Fruit fly (Drosophila melanogaster) whole organism, embryonic: Measurements from ENCODE around the gene hd.

Source experiments
- Aef1 ChIP-seq: fragments of 200-800 bp; sonication (Bioruptor generic); IDR thresholded peaks from 3 replicates; pipeline ENCODE4 v1.3.6; 2022; ENCODE audit warnings: missing biosample characterization, missing genetic modification characterization
- Asciz ChIP-seq: fragments of 200-800 bp; sonication (Bioruptor generic); optimal IDR thresholded peaks from 2 replicates; lab custom pipeline; 2017; ENCODE audit warnings: missing biosample characterization, mild to moderate bottlenecking, missing genetic modification characterization, missing genetic modification reagents
- Bgb ChIP-seq: fragments of 200-800 bp; sonication (Bioruptor generic); IDR thresholded peaks from 2 replicates; pipeline ENCODE4 v1.3.6; 2022; ENCODE audit warnings: missing biosample characterization, missing genetic modification characterization; ENCODE audit not compliant: partially characterized antibody
- CG10209 ChIP-seq: fragments of 200-800 bp; sonication (Bioruptor generic); optimal IDR thresholded peaks from 3 replicates; lab custom pipeline; 2017; ENCODE audit warnings: missing biosample characterization, mild to moderate bottlenecking, missing genetic modification characterization, missing genetic modification reagents
- CG10565 ChIP-seq: fragments of 200-800 bp; sonication (Bioruptor generic); optimal IDR thresholded peaks from 3 replicates; lab custom pipeline; 2016; ENCODE audit warnings: missing biosample characterization, mild to moderate bottlenecking, missing genetic modification characterization
- CG12104 ChIP-seq: fragments of 200-800 bp; sonication (Bioruptor generic); optimal IDR thresholded peaks from 3 replicates; lab custom pipeline; 2016; ENCODE audit warnings: missing biosample characterization, missing genetic modification characterization
- CG14050 ChIP-seq: fragments of 200-800 bp; sonication (Bioruptor generic); IDR thresholded peaks from 3 replicates; pipeline ENCODE4 v1.3.6; 2022; ENCODE audit warnings: missing biosample characterization, missing genetic modification characterization
- CG14667 ChIP-seq: fragments of 200-800 bp; sonication (Bioruptor generic); IDR thresholded peaks from 2 replicates; pipeline ENCODE4 v1.3.6; 2022; ENCODE audit warnings: missing biosample characterization, missing genetic modification characterization
- CG15011 ChIP-seq: fragments of 200-800 bp; sonication (Bioruptor generic); optimal IDR thresholded peaks from 3 replicates; lab custom pipeline; 2018; ENCODE audit warnings: missing biosample characterization, mild to moderate bottlenecking, missing genetic modification characterization
- CG17385 ChIP-seq: fragments of 200-800 bp; sonication (Bioruptor generic); optimal IDR thresholded peaks from 3 replicates; lab custom pipeline; 2018; ENCODE audit warnings: missing biosample characterization, mild to moderate bottlenecking, missing genetic modification characterization
- CG17912 ChIP-seq: fragments of 200-800 bp; sonication (Bioruptor generic); optimal IDR thresholded peaks from 2 replicates; lab custom pipeline; 2018; ENCODE audit warnings: missing biosample characterization, mild to moderate bottlenecking, missing genetic modification characterization
- CG1792 ChIP-seq: fragments of 200-800 bp; sonication (Bioruptor generic); optimal IDR thresholded peaks from 2 replicates; lab custom pipeline; 2016; ENCODE audit warnings: missing biosample characterization, missing genetic modification characterization
- CG18599 ChIP-seq: fragments of 200-800 bp; sonication (Bioruptor generic); optimal IDR thresholded peaks from 3 replicates; lab custom pipeline; 2017; ENCODE audit warnings: missing biosample characterization, missing genetic modification characterization, mild to moderate bottlenecking, moderate library complexity, missing genetic modification reagents
- CG18619 ChIP-seq: fragments of 200-800 bp; sonication (Bioruptor generic); optimal IDR thresholded peaks from 3 replicates; lab custom pipeline; 2017; ENCODE audit warnings: missing biosample characterization, mild to moderate bottlenecking, missing genetic modification characterization
- CG30020 ChIP-seq: fragments of 200-800 bp; optimal IDR thresholded peaks from 2 replicates; lab custom pipeline; 2019; ENCODE audit warnings: missing biosample characterization, mild to moderate bottlenecking, missing genetic modification characterization, moderate library complexity
- CG4820 ChIP-seq: fragments of 200-800 bp; sonication (Bioruptor generic); optimal IDR thresholded peaks from 3 replicates; lab custom pipeline; 2016; ENCODE audit warnings: missing biosample characterization, missing genetic modification characterization
- CG6254 ChIP-seq: fragments of 200-800 bp; sonication (Bioruptor generic); optimal IDR thresholded peaks from 3 replicates; lab custom pipeline; 2017; ENCODE audit warnings: mild to moderate bottlenecking, missing biosample characterization, missing genetic modification reagents, missing genetic modification characterization
- CG8944 ChIP-seq: fragments of 200-800 bp; sonication (Bioruptor generic); optimal IDR thresholded peaks from 3 replicates; lab custom pipeline; 2016; ENCODE audit warnings: missing biosample characterization, missing genetic modification characterization
- CG9609 ChIP-seq: fragments of 200-800 bp; sonication (Bioruptor generic); optimal IDR thresholded peaks from 3 replicates; lab custom pipeline; 2016; ENCODE audit warnings: missing biosample characterization, missing genetic modification characterization
- CG9727 ChIP-seq: fragments of 200-800 bp; sonication (Bioruptor generic); optimal IDR thresholded peaks from 3 replicates; lab custom pipeline; 2017; ENCODE audit warnings: missing biosample characterization, mild to moderate bottlenecking, missing genetic modification characterization
- D19A ChIP-seq: fragments of 200-800 bp; optimal IDR thresholded peaks from 3 replicates; lab custom pipeline; 2019; ENCODE audit warnings: missing biosample characterization, mild to moderate bottlenecking, missing genetic modification characterization, moderate library complexity
- Gug ChIP-seq: fragments of 200-800 bp; sonication (Bioruptor generic); IDR thresholded peaks from 4 replicates; pipeline ENCODE4 v1.3.6; 2022; ENCODE audit warnings: missing biosample characterization, missing genetic modification characterization
- HmgZ ChIP-seq: fragments of 200-800 bp; sonication (Bioruptor generic); optimal IDR thresholded peaks from 2 replicates; lab custom pipeline; 2018; ENCODE audit warnings: missing biosample characterization, mild to moderate bottlenecking, missing genetic modification characterization
- Hmx ChIP-seq: fragments of 200-800 bp; sonication (Bioruptor generic); optimal IDR thresholded peaks from 2 replicates; lab custom pipeline; 2016; ENCODE audit warnings: missing biosample characterization, missing genetic modification characterization
- Mad ChIP-seq: fragments of 200-800 bp; sonication (Bioruptor generic); optimal IDR thresholded peaks from 2 replicates; lab custom pipeline; 2016; ENCODE audit warnings: missing biosample characterization, missing genetic modification characterization
- Mrtf ChIP-seq: fragments of 200-800 bp; sonication (Bioruptor generic); IDR thresholded peaks from 3 replicates; pipeline ENCODE4 v1.3.6; 2022; ENCODE audit warnings: missing biosample characterization, missing genetic modification characterization
- NFAT ChIP-seq: fragments of 200-800 bp; sonication (Bioruptor generic); IDR thresholded peaks from 2 replicates; pipeline ENCODE4 v1.3.6; 2022; ENCODE audit warnings: missing biosample characterization, missing genetic modification characterization
- Nf-YB ChIP-seq: fragments of 200-800 bp; sonication (Bioruptor generic); optimal IDR thresholded peaks from 3 replicates; lab custom pipeline; 2019; ENCODE audit warnings: missing biosample characterization, mild to moderate bottlenecking, missing genetic modification characterization, moderate library complexity
- Opbp ChIP-seq: fragments of 200-800 bp; sonication (Bioruptor generic); IDR thresholded peaks from 3 replicates; pipeline ENCODE4 v1.3.6; 2022; ENCODE audit warnings: missing biosample characterization, missing genetic modification characterization; ENCODE audit not compliant: partially characterized antibody
- Sry-β ChIP-seq: fragments of 200-800 bp; sonication (Bioruptor generic); optimal IDR thresholded peaks from 2 replicates; lab custom pipeline; 2018; ENCODE audit warnings: missing biosample characterization, mild to moderate bottlenecking, missing genetic modification characterization, moderate library complexity
- ab ChIP-seq: fragments of 200-800 bp; sonication (Bioruptor generic); optimal IDR thresholded peaks from 2 replicates; lab custom pipeline; 2016; ENCODE audit warnings: missing biosample characterization, missing genetic modification characterization
- ato ChIP-seq: fragments of 200-800 bp; sonication (Bioruptor generic); IDR thresholded peaks from 2 replicates; pipeline ENCODE4 v1.3.6; 2022; ENCODE audit warnings: missing biosample characterization, missing genetic modification characterization; ENCODE audit not compliant: partially characterized antibody
- cwo ChIP-seq: fragments of 200-800 bp; sonication (Bioruptor generic); optimal IDR thresholded peaks from 3 replicates; lab custom pipeline; 2017; ENCODE audit warnings: missing biosample characterization, missing genetic modification characterization, mild to moderate bottlenecking, moderate library complexity, missing genetic modification reagents
- disco-r ChIP-seq: fragments of 200-800 bp; sonication (Bioruptor generic); optimal IDR thresholded peaks from 2 replicates; lab custom pipeline; 2016; ENCODE audit warnings: missing biosample characterization, missing genetic modification characterization
- dm ChIP-seq: fragments of 200-800 bp; sonication (Bioruptor generic); optimal IDR thresholded peaks from 3 replicates; lab custom pipeline; 2016; ENCODE audit warnings: missing biosample characterization, missing genetic modification characterization
- fd102C ChIP-seq: fragments of 200-800 bp; sonication (Bioruptor generic); optimal IDR thresholded peaks from 2 replicates; lab custom pipeline; 2018; ENCODE audit warnings: missing biosample characterization, mild to moderate bottlenecking, missing genetic modification characterization, moderate library complexity
- fu2 ChIP-seq: fragments of 200-800 bp; sonication (Bioruptor generic); optimal IDR thresholded peaks from 2 replicates; lab custom pipeline; 2016; ENCODE audit warnings: missing biosample characterization, missing genetic modification characterization
- her ChIP-seq: fragments of 200-800 bp; sonication (Bioruptor generic); optimal IDR thresholded peaks from 2 replicates; lab custom pipeline; 2016; ENCODE audit warnings: missing biosample characterization, missing genetic modification characterization
- jigr1 ChIP-seq: fragments of 200-800 bp; sonication (Bioruptor generic); IDR thresholded peaks from 3 replicates; pipeline ENCODE4 v1.3.6; 2022; ENCODE audit warnings: missing biosample characterization, missing genetic modification characterization
- jumu ChIP-seq: fragments of 200-800 bp; sonication (Bioruptor generic); optimal IDR thresholded peaks from 3 replicates; lab custom pipeline; 2016; ENCODE audit warnings: missing biosample characterization, missing genetic modification characterization
- lilli ChIP-seq: fragments of 200-800 bp; sonication (Bioruptor generic); optimal IDR thresholded peaks from 3 replicates; lab custom pipeline; 2016; ENCODE audit warnings: missing biosample characterization, missing genetic modification characterization
- org-1 ChIP-seq: fragments of 200-800 bp; sonication (Bioruptor generic); optimal IDR thresholded peaks from 2 replicates; lab custom pipeline; 2017; ENCODE audit warnings: missing biosample characterization, missing genetic modification characterization
- pan ChIP-seq, 4 experiments: fragments of >200 bp in 3 of 4; fragments of 200-800 bp in 1 of 4; sonication (Bioruptor generic) in 1 of 4; optimal IDR thresholded peaks in 3 of 4; IDR thresholded peaks in 1 of 4; 2 replicates each; pipeline versions ENCODE4 v1.3.6 to Lab custom; 2017 to 2022; ENCODE audit warnings: missing biosample characterization in 2 of 4, missing genetic modification characterization in 2 of 4, mixed read lengths in 1 of 4
- pita ChIP-seq: fragments of 200-800 bp; sonication (Bioruptor generic); optimal IDR thresholded peaks from 2 replicates; lab custom pipeline; 2017; ENCODE audit warnings: missing biosample characterization, mild to moderate bottlenecking, missing genetic modification characterization
- pzg ChIP-seq: fragments of 200-800 bp; sonication (Bioruptor generic); optimal IDR thresholded peaks from 3 replicates; lab custom pipeline; 2018; ENCODE audit warnings: missing biosample characterization, mild to moderate bottlenecking, missing genetic modification characterization, moderate library complexity
- rib ChIP-seq: fragments of 200-800 bp; sonication (Bioruptor generic); IDR thresholded peaks from 2 replicates; pipeline ENCODE4 v1.3.6; 2022; ENCODE audit warnings: missing biosample characterization, missing genetic modification characterization
- scrt ChIP-seq: fragments of 200-800 bp; sonication (Bioruptor generic); optimal IDR thresholded peaks from 2 replicates; lab custom pipeline; 2018; ENCODE audit warnings: missing biosample characterization, mild to moderate bottlenecking, missing genetic modification characterization, moderate library complexity
- sens-2 ChIP-seq: fragments of 200-800 bp; sonication (Bioruptor generic); IDR thresholded peaks from 2 replicates; pipeline ENCODE4 v1.3.6; 2022; ENCODE audit warnings: missing biosample characterization, missing genetic modification characterization
- shn ChIP-seq: fragments of 200-800 bp; sonication (Bioruptor generic); optimal IDR thresholded peaks from 3 replicates; lab custom pipeline; 2016; ENCODE audit warnings: missing biosample characterization, missing genetic modification characterization
- stc ChIP-seq: fragments of 200-800 bp; sonication (Bioruptor generic); IDR thresholded peaks from 2 replicates; pipeline ENCODE4 v1.3.6; 2022; ENCODE audit warnings: missing biosample characterization, missing genetic modification characterization
- tgo ChIP-seq: fragments of 200-800 bp; sonication (Bioruptor generic); IDR thresholded peaks from 3 replicates; pipeline ENCODE4 v1.3.6; 2022; ENCODE audit warnings: missing biosample characterization, missing genetic modification characterization
- yki ChIP-seq: fragments of >200 bp; optimal IDR thresholded peaks from 3 replicates; lab custom pipeline; 2018

hd gene

dm6 chr3R:5412987-5413386 is 38.2 kb upstream of the hd start (continued):
- TF ChIP-seq CG15011 (GFP tag; lab: Kevin White, UChicago) = peak; percentile 5
- TF ChIP-seq disco-r (GFP tag; lab: Kevin White, UChicago) = no peak
- no peak for TF ChIP-seq jumu (GFP tag; lab: Kevin White, UChicago)
- TF ChIP-seq lilli (GFP tag; lab: Kevin White, UChicago) = peak; percentile 23
- TF ChIP-seq ato (GFP tag; lab: Robert Waterston, UW) = no peak
- TF ChIP-seq CG4820 (GFP tag; lab: Kevin White, UChicago) = no peak
- no peak for TF ChIP-seq jigr1 (GFP tag; lab: Robert Waterston, UW)
- TF ChIP-seq Hmx (GFP tag; lab: Kevin White, UChicago) = no peak
- no peak for TF ChIP-seq pita
- TF ChIP-seq stc (GFP tag; lab: Robert Waterston, UW) = no peak
- TF ChIP-seq rib (GFP tag; lab: Robert Waterston, UW) = no peak
- TF ChIP-seq CG6254 = no peak
- TF ChIP-seq CG30020 (tag; lab: Kevin White, UChicago) = no peak
- TF ChIP-seq Aef1 (GFP tag; lab: Robert Waterston, UW) = no peak
- TF ChIP-seq Gug (GFP tag; lab: Robert Waterston, UW) = no peak
- no peak for TF ChIP-seq Mad (GFP tag; lab: Kevin White, UChicago)
- TF ChIP-seq dm (GFP tag; lab: Kevin White, UChicago) = no peak
- no peak for TF ChIP-seq fu2 (GFP tag; lab: Kevin White, UChicago)
- no peak for TF ChIP-seq HmgZ (tag; lab: Kevin White, UChicago)
- TF ChIP-seq fd102C (GFP tag; lab: Kevin White, UChicago) = no peak
- TF ChIP-seq pzg (GFP tag; lab: Kevin White, UChicago) = no peak
- TF ChIP-seq Bgb = no peak
- TF ChIP-seq CG14667 (GFP tag; lab: Robert Waterston, UW) = no peak
- peak; percentile 47 for TF ChIP-seq Asciz (GFP tag; lab: Kevin White, UChicago)
- TF ChIP-seq cwo (GFP tag; lab: Kevin White, UChicago) = peak; percentile 50
- TF ChIP-seq CG10565 (GFP tag; lab: Kevin White, UChicago) = no peak
- no peak for TF ChIP-seq CG1792 (GFP tag; lab: Kevin White, UChicago)
- no peak for TF ChIP-seq sens-2 (GFP tag; lab: Robert Waterston, UW)
- TF ChIP-seq ab = no peak
- peak; percentile 74 for TF ChIP-seq CG9727 (GFP tag; lab: Kevin White, UChicago)
- TF ChIP-seq CG10209 (GFP tag; lab: Kevin White, UChicago) = peak; percentile 56
- TF ChIP-seq shn (GFP tag; lab: Kevin White, UChicago) = no peak
- no peak for TF ChIP-seq Nf-YB (GFP tag; lab: Kevin White, UChicago)
- TF ChIP-seq yki (lab: Kevin White, UChicago) = no peak
- TF ChIP-seq her (GFP tag; lab: Kevin White, UChicago) = no peak
- TF ChIP-seq Mrtf = no peak
- no peak for TF ChIP-seq pan (optimal IDR thresholded peaks at IDR 0.05; lab: Kevin White, UChicago)
- peak in 1 of 2 experiments; percentile 46 for TF ChIP-seq pan (GFP tag; optimal IDR thresholded peaks at IDR 0.05 in 1 of 2, IDR thresholded peaks at IDR 0.05 in 1 of 2)
- no peak for TF ChIP-seq Sry-β
- peak; percentile 4 for TF ChIP-seq scrt
- no peak for TF ChIP-seq CG14050 (GFP tag; lab: Robert Waterston, UW)
- no peak for TF ChIP-seq CG8944 (GFP tag; lab: Kevin White, UChicago)
- peak; percentile 43 for TF ChIP-seq CG17385 (GFP tag; lab: Kevin White, UChicago)
- peak; percentile 72 for TF ChIP-seq CG18599 (GFP tag; lab: Kevin White, UChicago)
- peak; percentile 41 for TF ChIP-seq CG18619 (GFP tag; lab: Kevin White, UChicago)
- peak; percentile 30; the same call in 1 of the 3 replicates for TF ChIP-seq tgo (GFP tag; lab: Robert Waterston, UW)
- TF ChIP-seq NFAT (GFP tag; lab: Robert Waterston, UW) = no peak
- TF ChIP-seq Opbp = no peak
- no peak for TF ChIP-seq CG9609 (GFP tag; lab: Kevin White, UChicago)
- TF ChIP-seq CG12104 (GFP tag; lab: Kevin White, UChicago) = peak; percentile 11
- TF ChIP-seq D19A (tag; lab: Kevin White, UChicago) = peak; percentile 2
- TF ChIP-seq org-1 (GFP tag; lab: Kevin White, UChicago) = peak; percentile 31
- TF ChIP-seq CG17912 (GFP tag; lab: Kevin White, UChicago) = no peak
